Fruit fly (Drosophila melanogaster): ENCODE data around the gene SamDC.

Gene SamDC

dm6 chr2L:10314327-10315210 lies 24.7 kb upstream of the SamDC start, which contains the start of the genes Usp14 and CG4972:
TSS of gene Usp14 (minus strand) at chr2L:10314396.
TSS of gene CG4972 (plus strand) at chr2L:10314792.
- TF ChIP-seq CG8478 (optimal IDR thresholded peaks at IDR 0.05) (no peak), CTCF (optimal IDR thresholded peaks at IDR 0.05) (no peak)

- TF ChIP-seq CTCF (optimal IDR thresholded peaks at IDR 0.05): no peak
- TF ChIP-seq CG8478 (optimal IDR thresholded peaks at IDR 0.05): no peak
Measured at dm6 chr2L:10315888-10316287, 23.4 kb upstream of the SamDC start.

- TF ChIP-seq CTCF (optimal IDR thresholded peaks at IDR 0.05): no peak
- no peak for TF ChIP-seq CG8478 (optimal IDR thresholded peaks at IDR 0.05)
Measured at dm6 chr2L:10320174-10320775, 19.0 kb upstream of the SamDC start.

DNA sequence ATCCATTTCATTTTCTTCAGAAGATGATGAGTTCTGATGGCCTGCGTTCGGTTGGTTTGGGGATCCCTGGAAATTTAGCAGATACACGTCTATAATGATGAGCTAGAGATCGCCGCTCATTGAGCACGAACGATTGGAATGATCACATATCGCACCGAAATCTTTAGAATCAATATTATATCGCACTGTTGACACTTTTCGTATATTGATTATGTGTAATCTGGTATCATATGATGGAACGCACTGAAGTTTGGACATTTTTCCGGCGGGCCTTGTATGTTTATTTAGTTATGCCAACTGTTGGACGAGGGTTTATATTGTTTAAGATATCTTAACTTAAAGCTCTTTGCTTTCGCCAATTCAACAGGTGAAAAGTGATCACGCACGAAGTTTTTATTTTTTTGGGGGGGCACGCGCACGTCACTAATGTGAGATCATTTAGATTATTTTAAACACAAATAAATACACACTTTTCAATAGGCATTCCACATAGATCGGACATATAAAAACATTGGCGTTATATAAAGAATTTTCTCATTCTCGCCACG lies 18.1 kb upstream of the SamDC start:
- TF ChIP-seq CG8478 (optimal IDR thresholded peaks at IDR 0.05) (no peak), CTCF (optimal IDR thresholded peaks at IDR 0.05) (no peak)

DNA sequence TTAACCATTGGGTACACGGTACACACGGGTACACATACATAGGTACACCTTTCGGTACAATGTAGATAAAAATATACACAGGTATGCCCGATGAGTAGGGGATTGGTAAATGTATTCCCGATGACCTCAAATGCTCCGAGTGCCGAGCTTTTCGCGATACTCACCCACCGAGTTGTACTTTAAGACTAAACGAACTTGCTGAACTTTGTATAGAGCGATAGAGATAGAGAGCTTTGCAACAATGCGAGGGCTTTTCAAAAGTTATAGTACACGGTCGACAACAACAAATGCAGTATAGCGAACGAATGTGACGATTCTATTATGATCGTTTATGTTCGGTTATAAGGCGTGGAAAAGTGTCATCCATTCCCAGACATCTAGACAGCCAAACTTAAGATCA lies 17.6 kb upstream of the SamDC start:
- no peak for TF ChIP-seq CG8478 (optimal IDR thresholded peaks at IDR 0.05)
- TF ChIP-seq CTCF (optimal IDR thresholded peaks at IDR 0.05): no peak

dm6 chr2L:10322176-10322575 lies 17.1 kb upstream of the SamDC start, which contains the start of gene CG4995:
TSS of gene CG4995 (plus strand) at chr2L:10322476.
- no peak for TF ChIP-seq CG8478 (optimal IDR thresholded peaks at IDR 0.05)
- no peak for TF ChIP-seq CTCF (optimal IDR thresholded peaks at IDR 0.05)

DNA sequence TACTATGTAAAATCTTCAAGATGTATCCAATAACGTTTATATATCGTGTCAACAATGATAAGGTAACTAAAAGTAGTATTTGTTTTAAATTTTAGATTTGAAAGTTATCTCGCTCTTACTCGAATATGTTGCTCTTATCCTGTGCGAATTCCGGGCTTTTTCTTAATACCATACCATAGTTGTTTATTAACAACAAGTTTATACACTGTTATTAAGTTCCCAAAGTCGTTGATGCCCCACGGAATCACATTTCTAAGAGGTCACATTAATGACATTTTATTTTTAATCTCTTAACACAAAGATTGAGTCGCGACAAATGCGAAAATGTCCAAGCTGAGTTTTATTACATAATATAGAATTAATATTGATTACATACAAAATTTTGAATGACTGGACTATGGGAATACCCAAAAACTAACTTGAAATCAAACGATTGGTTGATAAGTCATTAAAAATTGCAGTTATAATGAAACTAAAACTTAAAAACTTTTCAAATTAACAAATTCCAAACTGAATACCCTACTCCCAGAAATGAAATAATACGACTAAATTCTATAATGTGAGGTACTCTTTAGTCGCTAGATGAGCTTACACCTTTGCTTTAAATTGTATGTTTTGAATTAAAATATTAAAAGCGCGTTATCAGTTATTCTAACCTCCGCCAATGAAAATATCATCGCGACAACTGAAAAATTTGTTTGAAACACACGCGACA lies 16.3 kb upstream of the SamDC start, which contains the start of gene CG5381:
CG5381 (minus strand) TSS at position 330 of the 715 bp plus-strand sequence.
- TF ChIP-seq CTCF (optimal IDR thresholded peaks at IDR 0.05): no peak

DNA sequence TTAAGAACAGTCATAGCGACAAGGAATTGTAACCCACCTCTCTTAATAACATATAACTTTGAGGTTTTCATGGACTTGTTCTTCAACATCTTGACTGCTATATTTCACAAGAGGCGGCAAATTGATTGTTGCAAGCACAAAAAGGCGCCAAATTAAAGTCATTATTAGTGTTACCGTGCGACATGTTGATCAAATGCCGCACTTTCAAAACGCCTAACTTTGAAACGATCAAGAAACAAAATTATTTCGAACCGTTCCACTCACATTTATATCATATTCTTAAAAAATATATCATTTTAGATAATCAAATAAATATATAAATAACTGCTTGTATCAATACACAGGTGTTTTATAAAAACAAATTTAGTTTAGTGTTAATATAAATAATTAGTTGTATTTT lies 11.5 kb upstream of the SamDC start, which contains the start of gene RnrL:
RnrL (minus strand) TSS at position 154 of the 400 bp plus-strand sequence.
- no peak for TF ChIP-seq CG8478 (optimal IDR thresholded peaks at IDR 0.05)
- no peak for TF ChIP-seq CTCF (optimal IDR thresholded peaks at IDR 0.05)

DNA sequence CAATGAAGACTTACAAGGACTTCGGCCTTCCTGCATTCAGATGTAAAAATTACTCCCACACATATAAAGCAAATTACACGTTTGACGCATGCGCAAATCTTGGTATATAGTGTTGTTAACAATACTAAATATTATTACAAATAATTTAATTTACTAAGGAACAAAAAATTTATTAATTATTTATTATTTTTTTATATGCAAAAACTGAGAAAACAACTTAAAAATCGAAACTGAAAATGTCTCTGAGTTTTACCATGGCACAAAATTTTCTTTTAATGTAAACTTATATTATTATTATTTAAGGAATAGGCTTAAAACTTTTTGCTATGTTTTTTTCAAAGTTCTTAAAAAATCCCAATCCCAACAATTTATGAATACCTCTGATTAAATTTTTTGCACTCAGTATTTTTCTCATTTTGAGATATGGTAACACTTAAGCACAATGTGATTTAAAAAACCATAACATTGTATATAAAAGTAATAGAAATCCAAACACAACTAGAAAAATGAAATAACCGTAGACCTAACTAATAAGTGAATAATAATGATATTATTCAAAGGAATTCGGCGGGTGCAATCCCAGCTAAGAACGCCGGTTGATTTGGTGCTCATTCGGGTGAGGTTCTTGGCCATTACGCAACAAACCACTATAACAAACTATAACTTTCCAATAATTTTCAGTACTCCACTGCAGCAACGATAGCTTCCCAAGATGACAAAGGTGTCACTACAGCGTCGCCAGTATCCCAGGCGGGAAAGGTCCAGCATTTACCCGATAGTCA lies 8.0 kb upstream of the SamDC start, which contains the start of the genes Schip1 and Cox10:
Schip1 (minus strand) TSS at position 51 of the 782 bp plus-strand sequence.
Cox10 (plus strand) TSS at position 406 of the 782 bp plus-strand sequence.
- TF ChIP-seq CTCF (optimal IDR thresholded peaks at IDR 0.05) (no peak), CG8478 (optimal IDR thresholded peaks at IDR 0.05) (no peak)

DNA sequence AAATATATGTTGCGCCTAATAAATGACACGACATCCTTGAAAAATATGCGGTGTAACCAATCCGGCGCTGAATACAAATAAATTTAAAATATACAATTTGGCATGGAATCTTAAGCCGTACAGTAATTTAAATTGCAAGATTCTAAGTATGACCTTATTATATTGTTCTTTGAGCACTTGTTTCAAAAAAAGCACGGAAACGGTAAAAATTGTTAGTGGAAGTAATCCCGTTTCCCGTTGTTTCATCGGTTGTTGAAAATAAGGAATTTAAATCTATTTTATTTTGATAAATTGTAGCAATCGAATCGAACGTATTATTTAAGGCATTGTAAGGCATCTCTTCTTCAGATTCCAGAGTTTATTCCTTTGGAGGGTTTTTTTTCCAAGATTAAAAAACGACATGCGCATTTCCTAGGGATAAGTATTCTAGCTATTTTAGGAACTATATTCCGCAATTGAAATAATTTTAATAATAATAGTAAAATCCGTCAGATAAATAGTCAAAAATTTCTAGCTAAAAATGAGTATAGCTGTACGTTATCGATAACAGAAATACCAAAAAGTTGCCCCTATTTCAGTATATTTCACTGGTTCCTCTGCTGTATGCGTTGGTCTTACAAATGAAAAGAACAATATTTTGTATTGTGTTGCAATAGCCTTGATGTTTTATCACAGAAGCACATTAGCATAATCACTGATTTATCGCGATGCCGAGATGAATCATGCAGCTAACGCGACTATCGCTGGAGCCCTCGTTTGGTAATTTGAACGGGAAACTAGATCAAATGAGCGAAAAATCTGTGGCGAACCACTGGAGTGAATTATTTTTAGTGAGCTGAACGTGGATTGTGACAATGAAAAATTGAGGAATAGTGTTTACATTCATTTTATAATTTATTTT lies 5.9 kb upstream of the SamDC start, which contains the start of gene GATAd:
GATAd (plus strand) TSS at position 644 of the 901 bp plus-strand sequence.
- TF ChIP-seq CG8478 (optimal IDR thresholded peaks at IDR 0.05) (no peak), CTCF (optimal IDR thresholded peaks at IDR 0.05) (peak in 1 of 2 experiments; percentile 1)

- no peak for TF ChIP-seq CTCF (optimal IDR thresholded peaks at IDR 0.05)
Measured at dm6 chr2L:10334213-10334612, 5.0 kb upstream of the SamDC start.

- no peak for TF ChIP-seq CG8478 (optimal IDR thresholded peaks at IDR 0.05)
- TF ChIP-seq CTCF (optimal IDR thresholded peaks at IDR 0.05): no peak
Measured at dm6 chr2L:10334854-10335277, 4.4 kb upstream of the SamDC start.

dm6 chr2L:10339841-10340240 lies 584 bp downstream of the SamDC start:
- TF ChIP-seq CG8478 (optimal IDR thresholded peaks at IDR 0.05) (no peak), CTCF (optimal IDR thresholded peaks at IDR 0.05) (no peak)

All from S2 (cell line).